Fruit fly (Drosophila melanogaster) whole organism, prepupa: ENCODE results near the gene CG7966.

Source experiments
- Blimp-1 ChIP-seq: fragments of 200-800 bp; sonication (Bioruptor generic); optimal IDR thresholded peaks from 3 replicates; lab custom pipeline; 2017; ENCODE audit warnings: missing biosample characterization, missing genetic modification characterization, mild to moderate bottlenecking, moderate library complexity, missing genetic modification reagents
- CG10631 ChIP-seq: fragments of 200-800 bp; sonication (Bioruptor generic); optimal IDR thresholded peaks from 2 replicates; lab custom pipeline; 2016; ENCODE audit warnings: missing biosample characterization, missing genetic modification characterization
- CG10669 ChIP-seq: fragments of 200-800 bp; sonication (Bioruptor generic); optimal IDR thresholded peaks from 3 replicates; lab custom pipeline; 2018; ENCODE audit warnings: missing biosample characterization, mild to moderate bottlenecking, missing genetic modification characterization, moderate library complexity
- CG1621 ChIP-seq: fragments of 200-800 bp; sonication (Bioruptor generic); optimal IDR thresholded peaks from 3 replicates; lab custom pipeline; 2018; ENCODE audit warnings: missing biosample characterization, mild to moderate bottlenecking, missing genetic modification characterization
- CG3032 ChIP-seq: fragments of 200-800 bp; optimal IDR thresholded peaks from 2 replicates; lab custom pipeline; 2019; ENCODE audit warnings: missing biosample characterization, mild to moderate bottlenecking, missing genetic modification characterization, moderate library complexity
- CG31627 ChIP-seq: fragments of 200-800 bp; sonication (Bioruptor generic); optimal IDR thresholded peaks from 3 replicates; lab custom pipeline; 2016; ENCODE audit warnings: missing biosample characterization, missing genetic modification characterization
- CG34406 ChIP-seq: fragments of 200-800 bp; sonication (Bioruptor generic); optimal IDR thresholded peaks from 3 replicates; lab custom pipeline; 2016; ENCODE audit warnings: missing biosample characterization, missing genetic modification characterization
- CG3919 ChIP-seq: fragments of 200-800 bp; sonication (Bioruptor generic); optimal IDR thresholded peaks from 3 replicates; lab custom pipeline; 2016; ENCODE audit warnings: missing biosample characterization, missing genetic modification characterization
- CG6163 ChIP-seq: fragments of 200-800 bp; sonication (Bioruptor generic); IDR thresholded peaks from 3 replicates; pipeline ENCODE4 v1.3.6; 2022; ENCODE audit warnings: missing biosample characterization, missing genetic modification characterization
- CG6276 ChIP-seq: fragments of 200-800 bp; sonication (Bioruptor generic); optimal IDR thresholded peaks from 2 replicates; lab custom pipeline; 2017; ENCODE audit warnings: missing biosample characterization, mild to moderate bottlenecking, missing genetic modification characterization
- CG6808 ChIP-seq: fragments of 200-800 bp; sonication (Bioruptor generic); optimal IDR thresholded peaks from 3 replicates; lab custom pipeline; 2017; ENCODE audit warnings: missing biosample characterization, missing genetic modification characterization, mild to moderate bottlenecking, moderate library complexity, missing genetic modification reagents
- CG6854 ChIP-seq: fragments of 200-800 bp; sonication (Bioruptor generic); optimal IDR thresholded peaks from 2 replicates; lab custom pipeline; 2017; ENCODE audit warnings: missing biosample characterization, mild to moderate bottlenecking, missing genetic modification characterization
- CG8119 ChIP-seq: fragments of 200-800 bp; sonication (Bioruptor generic); IDR thresholded peaks from 3 replicates; pipeline ENCODE4 v1.3.6; 2022; ENCODE audit warnings: missing biosample characterization, missing genetic modification characterization
- CG8632 ChIP-seq: fragments of 200-800 bp; sonication (Bioruptor generic); optimal IDR thresholded peaks from 3 replicates; lab custom pipeline; 2016; ENCODE audit warnings: missing biosample characterization, missing genetic modification characterization
- Eip78C ChIP-seq: fragments of 200-800 bp; sonication (Bioruptor generic); peaks from one replicate; lab custom pipeline; 2016; ENCODE audit warnings: missing biosample characterization, missing genetic modification characterization
- Ets21C ChIP-seq: fragments of 200-800 bp; sonication (Bioruptor generic); optimal IDR thresholded peaks from 3 replicates; lab custom pipeline; 2016; ENCODE audit warnings: missing biosample characterization, missing genetic modification characterization
- Ets96B ChIP-seq: fragments of 200-800 bp; optimal IDR thresholded peaks from 2 replicates; lab custom pipeline; 2019; ENCODE audit warnings: missing biosample characterization, mild to moderate bottlenecking, missing genetic modification characterization, moderate library complexity
- Hr39 ChIP-seq: fragments of 200-800 bp; sonication (Bioruptor generic); optimal IDR thresholded peaks from 2 replicates; lab custom pipeline; 2016; ENCODE audit warnings: missing biosample characterization, missing genetic modification characterization
- Lpt ChIP-seq: fragments of 200-800 bp; sonication (Bioruptor generic); optimal IDR thresholded peaks from 3 replicates; lab custom pipeline; 2016; ENCODE audit warnings: missing biosample characterization, missing genetic modification characterization
- Met ChIP-seq: fragments of 200-800 bp; sonication (Bioruptor generic); optimal IDR thresholded peaks from 3 replicates; lab custom pipeline; 2016; ENCODE audit warnings: missing biosample characterization, missing genetic modification characterization
- Smox ChIP-seq: fragments of 200-800 bp; sonication (Bioruptor generic); optimal IDR thresholded peaks from 3 replicates; lab custom pipeline; 2016; ENCODE audit warnings: missing biosample characterization, missing genetic modification characterization
- Sox102F ChIP-seq: fragments of 200-800 bp; sonication (Bioruptor generic); optimal IDR thresholded peaks from 2 replicates; lab custom pipeline; 2016; ENCODE audit warnings: missing biosample characterization, mild to moderate bottlenecking, missing genetic modification characterization
- Sox14 ChIP-seq: fragments of 200-800 bp; sonication (Bioruptor generic); optimal IDR thresholded peaks from 3 replicates; lab custom pipeline; 2016; ENCODE audit warnings: missing biosample characterization, missing genetic modification characterization
- achi ChIP-seq: fragments of 200-800 bp; sonication (Bioruptor generic); optimal IDR thresholded peaks from 3 replicates; lab custom pipeline; 2016; ENCODE audit warnings: missing biosample characterization, missing genetic modification characterization
- acj6 ChIP-seq: fragments of 200-800 bp; sonication (Bioruptor generic); optimal IDR thresholded peaks from 3 replicates; lab custom pipeline; 2016; ENCODE audit warnings: missing biosample characterization, missing genetic modification characterization
- cyc ChIP-seq: fragments of 200-800 bp; sonication (Bioruptor generic); optimal IDR thresholded peaks from 3 replicates; lab custom pipeline; 2016; ENCODE audit warnings: missing biosample characterization, missing genetic modification characterization
- dac ChIP-seq: fragments of 200-800 bp; sonication (Bioruptor generic); optimal IDR thresholded peaks from 2 replicates; lab custom pipeline; 2017; ENCODE audit warnings: missing biosample characterization, mild to moderate bottlenecking, missing genetic modification characterization
- dsx ChIP-seq: fragments of 200-800 bp; optimal IDR thresholded peaks from 3 replicates; lab custom pipeline; 2019; ENCODE audit warnings: missing biosample characterization, mild to moderate bottlenecking, missing genetic modification characterization, moderate library complexity; ENCODE audit not compliant: poor library complexity, severe bottlenecking
- eg ChIP-seq: fragments of 200-800 bp; sonication (Bioruptor generic); IDR thresholded peaks from 3 replicates; pipeline ENCODE4 v1.3.6; 2022; ENCODE audit warnings: missing biosample characterization, missing genetic modification characterization
- fd59A ChIP-seq: fragments of 200-800 bp; sonication (Bioruptor generic); optimal IDR thresholded peaks from 2 replicates; lab custom pipeline; 2017; ENCODE audit warnings: missing biosample characterization, mild to moderate bottlenecking, missing genetic modification characterization, missing genetic modification reagents
- fd85E ChIP-seq: fragments of 200-800 bp; sonication (Bioruptor generic); optimal IDR thresholded peaks from 3 replicates; lab custom pipeline; 2016; ENCODE audit warnings: missing biosample characterization, missing genetic modification characterization
- fkh ChIP-seq: fragments of 200-800 bp; sonication (Bioruptor generic); optimal IDR thresholded peaks from 3 replicates; lab custom pipeline; 2017; ENCODE audit warnings: missing biosample characterization, mild to moderate bottlenecking, missing genetic modification characterization, moderate library complexity
- lz ChIP-seq: fragments of 200-800 bp; sonication (Bioruptor generic); optimal IDR thresholded peaks from 3 replicates; lab custom pipeline; 2016; ENCODE audit warnings: missing biosample characterization, missing genetic modification characterization
- net ChIP-seq: fragments of 200-800 bp; sonication (Bioruptor generic); optimal IDR thresholded peaks from 3 replicates; lab custom pipeline; 2016; ENCODE audit warnings: missing biosample characterization, missing genetic modification characterization
- pdm3 ChIP-seq: fragments of 200-800 bp; sonication (Bioruptor generic); optimal IDR thresholded peaks from 3 replicates; lab custom pipeline; 2016; ENCODE audit warnings: missing biosample characterization, missing genetic modification characterization
- spab ChIP-seq: fragments of 200-800 bp; sonication (Bioruptor generic); optimal IDR thresholded peaks from 2 replicates; lab custom pipeline; 2017; ENCODE audit warnings: missing biosample characterization, mild to moderate bottlenecking, missing genetic modification characterization, missing genetic modification reagents
- svp ChIP-seq: fragments of 200-800 bp; sonication (Bioruptor generic); peaks from one replicate; lab custom pipeline; 2016; ENCODE audit warnings: missing biosample characterization, missing genetic modification characterization
- topi ChIP-seq: fragments of 200-800 bp; sonication (Bioruptor generic); optimal IDR thresholded peaks from 3 replicates; lab custom pipeline; 2016; ENCODE audit warnings: missing biosample characterization, missing genetic modification characterization
- vri ChIP-seq: fragments of 200-800 bp; sonication (Bioruptor generic); optimal IDR thresholded peaks from 3 replicates; lab custom pipeline; 2016; ENCODE audit warnings: missing biosample characterization, mild to moderate bottlenecking, missing genetic modification characterization

The CG7966 gene

DNA sequence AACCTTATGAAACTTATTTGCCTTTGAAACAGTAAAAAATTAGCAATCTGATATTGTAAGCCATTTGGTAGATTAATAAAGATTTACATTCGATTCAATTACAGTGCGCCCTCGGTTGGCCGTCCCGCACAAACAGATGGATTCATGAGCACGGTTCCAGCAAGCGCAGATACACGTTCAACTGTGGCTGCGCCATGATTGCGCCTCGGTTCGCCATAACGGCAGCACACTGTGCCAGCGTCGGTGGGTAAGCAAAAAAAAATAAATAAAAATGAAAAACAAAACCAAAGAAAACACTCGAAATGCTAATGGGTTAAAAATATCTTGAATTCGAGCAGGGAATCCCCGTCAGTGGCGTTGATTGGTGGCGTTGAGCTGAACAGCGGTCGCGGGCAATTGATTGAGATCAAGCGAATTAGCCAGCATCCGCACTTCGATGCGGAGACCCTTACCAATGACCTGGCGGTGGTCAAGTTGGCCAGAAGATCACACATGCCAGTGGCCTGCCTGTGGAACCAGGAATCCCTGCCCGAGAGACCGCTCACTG lies 12.1 kb downstream of the CG7966 start:
- TF ChIP-seq Blimp-1 (GFP tag; lab: Kevin White, UChicago), result no peak
- peak; percentile 51 for TF ChIP-seq Met (GFP tag; lab: Kevin White, UChicago)
- TF ChIP-seq CG10669, result no peak
- no peak for TF ChIP-seq CG10631 (GFP tag; lab: Kevin White, UChicago)
- peak; percentile 51 for TF ChIP-seq Hr39 (GFP tag; lab: Kevin White, UChicago)
- TF ChIP-seq fd85E (GFP tag; lab: Kevin White, UChicago), result no peak
- peak; percentile 16 for TF ChIP-seq CG6808 (GFP tag; lab: Kevin White, UChicago)
- peak; percentile 17 for TF ChIP-seq cyc (GFP tag; lab: Kevin White, UChicago)
- peak; percentile 17 for TF ChIP-seq achi (GFP tag; lab: Kevin White, UChicago)
- no peak for TF ChIP-seq dsx (GFP tag; lab: Kevin White, UChicago)
- TF ChIP-seq dac (GFP tag; lab: Kevin White, UChicago), result no peak
- 0 out of 3 replicates have a peak, but pooled peaks have one; percentile 32 for TF ChIP-seq CG8119 (GFP tag; lab: Robert Waterston, UW)
- TF ChIP-seq Lpt (GFP tag; lab: Kevin White, UChicago), result no peak
- no peak for TF ChIP-seq Ets96B (tag; lab: Kevin White, UChicago)
- peak; percentile 12 for TF ChIP-seq pdm3 (GFP tag; lab: Kevin White, UChicago)
- TF ChIP-seq net (GFP tag; lab: Kevin White, UChicago), result peak; percentile 8
- TF ChIP-seq vri (GFP tag; lab: Kevin White, UChicago), result no peak
- TF ChIP-seq CG3032 (tag; lab: Kevin White, UChicago), result no peak
- peak; percentile 24 for TF ChIP-seq lz (GFP tag; lab: Kevin White, UChicago)
- no peak for TF ChIP-seq CG3919 (GFP tag; lab: Kevin White, UChicago)
- peak; percentile 27 for TF ChIP-seq CG8632 (GFP tag; lab: Kevin White, UChicago)
- TF ChIP-seq topi (GFP tag; lab: Kevin White, UChicago), result peak; percentile 30
- TF ChIP-seq Eip78C (GFP tag; lab: Kevin White, UChicago), result peak; percentile 57
- peak; percentile 8 for TF ChIP-seq Sox102F (GFP tag; lab: Kevin White, UChicago)
- peak; percentile 24 for TF ChIP-seq Sox14 (GFP tag; lab: Kevin White, UChicago)
- TF ChIP-seq CG34406 (GFP tag; lab: Kevin White, UChicago), result peak; percentile 36
- TF ChIP-seq CG6163, result peak; percentile 54; the same call in 2 of the 3 replicates
- peak; percentile 43 for TF ChIP-seq CG31627 (GFP tag; lab: Kevin White, UChicago)
- TF ChIP-seq fkh (GFP tag; lab: Kevin White, UChicago), result no peak
- TF ChIP-seq spab, result peak; percentile 9
- TF ChIP-seq fd59A (GFP tag; lab: Kevin White, UChicago), result no peak
- TF ChIP-seq Ets21C (GFP tag; lab: Kevin White, UChicago), result no peak
- TF ChIP-seq eg (GFP tag; lab: Robert Waterston, UW), result peak; percentile 57; the same call in 2 of the 3 replicates
- peak; percentile 22 for TF ChIP-seq Smox
- no peak for TF ChIP-seq CG6854 (GFP tag; lab: Kevin White, UChicago)
- TF ChIP-seq acj6 (GFP tag; lab: Kevin White, UChicago), result no peak
- TF ChIP-seq svp, result peak; percentile 64

DNA sequence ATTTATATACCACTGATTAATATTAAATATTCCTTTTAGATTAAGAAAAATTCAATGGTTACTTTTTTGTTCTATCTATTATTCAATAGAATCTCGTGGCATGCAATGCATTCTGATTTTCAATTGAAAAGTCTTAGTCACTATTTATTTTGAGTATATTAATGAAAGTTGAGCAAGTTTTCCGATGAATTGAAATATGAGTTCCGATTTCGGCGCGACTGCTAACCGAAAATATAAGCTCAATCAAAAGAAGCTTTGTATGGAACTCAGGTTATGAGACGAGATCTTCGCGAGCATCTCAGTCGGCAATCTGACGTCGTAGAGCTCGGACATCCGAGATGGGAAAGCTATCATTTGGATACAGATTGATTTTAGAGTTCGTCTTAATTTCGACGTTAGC lies 13.2 kb downstream of the CG7966 start, which contains the start of gene CG11668:
Gene CG11668, plus strand, starts transcription at position 301 of the 400 bp plus-strand sequence.
- no peak for TF ChIP-seq CG6276 (GFP tag; lab: Kevin White, UChicago)
- no peak for TF ChIP-seq Hr39 (GFP tag; lab: Kevin White, UChicago)
- no peak for TF ChIP-seq CG1621 (tag; lab: Kevin White, UChicago)
- TF ChIP-seq eg (GFP tag; lab: Robert Waterston, UW), result no peak
- TF ChIP-seq, all 60 proteins: peak for 0
